Worm (Caenorhabditis elegans) whole organism, dauer: ENCODE results near the gene F56C4.2.

Experiments
- unc-62 ChIP-seq: sonication (generic microtip); optimal IDR thresholded peaks from 2 replicates; lab custom pipeline; 2017; ENCODE audit warnings: missing biosample characterization, missing genetic modification reagents, missing genetic modification characterization

Gene F56C4.2

DNA sequence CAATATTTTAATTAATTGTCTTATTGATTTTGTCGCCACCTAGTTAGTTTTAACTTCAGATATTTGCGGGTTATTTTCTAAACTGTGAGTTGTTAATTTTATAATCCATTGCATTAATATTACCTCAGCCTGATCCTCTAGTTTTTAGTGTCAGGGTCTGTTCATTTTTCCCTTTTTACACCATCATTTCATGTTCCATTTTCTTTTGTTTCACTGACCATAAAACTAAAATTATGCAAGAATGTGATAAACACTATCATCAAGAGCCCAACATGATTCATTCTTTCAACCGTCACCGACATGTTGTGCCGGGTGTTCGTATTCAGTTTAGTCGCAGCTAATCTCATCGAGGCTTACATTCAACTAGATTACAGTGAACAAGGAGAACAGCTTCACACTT lies at the start of gene F56C4.2:
F56C4.2 (plus strand) TSS at position 301 of the 400 bp plus-strand sequence.
- TF ChIP-seq unc-62, result no peak

DNA sequence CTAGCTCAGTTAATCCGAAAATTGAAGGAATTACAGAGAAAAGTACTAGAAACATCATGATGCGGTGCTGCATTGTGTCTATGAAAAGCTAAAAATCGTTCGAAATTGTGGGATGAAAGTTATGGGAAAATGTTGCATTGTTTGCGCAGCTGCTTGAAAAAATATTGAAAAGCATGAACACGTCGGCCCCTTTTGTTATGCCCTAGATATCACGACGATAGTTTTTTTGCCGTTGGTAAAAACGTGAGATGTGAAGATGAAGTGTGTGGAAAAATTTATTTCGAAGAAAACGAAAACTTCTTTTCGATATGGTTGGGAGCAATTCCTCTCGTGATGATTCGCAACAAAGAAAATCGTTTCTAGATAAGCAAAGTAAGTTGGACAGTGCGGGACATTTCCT lies 48.4 kb upstream of the F56C4.2 start, which contains the start of the genes C43F9.5 and nkb-2:
C43F9.5 (minus strand) TSS at position 101 of the 400 bp plus-strand sequence.
nkb-2 (plus strand) TSS at position 277 of the 400 bp plus-strand sequence.
- no peak for TF ChIP-seq unc-62

DNA sequence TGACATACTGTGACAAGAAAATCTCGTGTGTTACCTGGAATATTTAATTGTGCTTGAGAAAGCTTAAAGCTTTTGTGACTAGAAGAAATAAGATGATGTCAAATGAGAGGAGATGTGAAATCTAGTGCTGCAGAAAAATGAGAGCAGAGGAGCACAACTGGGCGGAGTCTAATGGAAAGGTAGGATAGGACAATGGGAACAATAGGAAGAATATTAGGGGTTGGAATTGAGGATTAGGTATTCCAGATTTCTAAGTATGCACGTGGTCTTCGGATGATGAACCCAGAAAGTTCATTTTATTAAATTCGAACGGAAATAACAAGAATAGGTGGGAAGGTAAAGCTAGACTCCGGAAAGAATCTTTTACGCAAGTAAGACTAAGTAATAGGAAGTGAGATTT lies 45.5 kb upstream of the F56C4.2 start, which contains the start of gene C43F9.7:
C43F9.7 (minus strand) TSS at position 101 of the 400 bp plus-strand sequence.
- TF ChIP-seq unc-62, result no peak

DNA sequence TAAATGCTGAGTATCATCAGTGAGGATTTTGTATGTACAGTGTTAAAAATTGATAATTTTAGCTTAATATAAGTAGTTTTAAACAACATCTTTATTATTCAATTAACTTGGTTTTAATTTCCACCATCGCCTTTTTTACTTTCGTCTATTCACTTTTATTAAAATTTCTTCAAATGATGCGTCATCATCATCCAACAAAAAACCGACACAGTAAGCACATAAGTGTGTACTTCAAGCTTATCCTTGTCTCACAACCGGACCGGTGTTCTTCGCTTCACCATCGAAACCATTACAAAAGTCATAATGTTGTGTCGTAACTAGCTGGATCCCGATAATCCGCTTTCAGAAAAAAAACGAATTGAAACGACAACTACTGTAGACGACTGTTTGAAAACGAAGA lies 42.6 kb upstream of the F56C4.2 start, which contains the start of gene C43F9.11:
C43F9.11 (plus strand) TSS at position 301 of the 400 bp plus-strand sequence.
- TF ChIP-seq unc-62, result no peak

- no peak for TF ChIP-seq unc-62
Observed at ce11 chrIV:10599983-10600382, 39.1 kb upstream of the F56C4.2 start, which contains the start of gene R09H10.1. R09H10.1 (plus strand) TSS chrIV:10600283.

DNA sequence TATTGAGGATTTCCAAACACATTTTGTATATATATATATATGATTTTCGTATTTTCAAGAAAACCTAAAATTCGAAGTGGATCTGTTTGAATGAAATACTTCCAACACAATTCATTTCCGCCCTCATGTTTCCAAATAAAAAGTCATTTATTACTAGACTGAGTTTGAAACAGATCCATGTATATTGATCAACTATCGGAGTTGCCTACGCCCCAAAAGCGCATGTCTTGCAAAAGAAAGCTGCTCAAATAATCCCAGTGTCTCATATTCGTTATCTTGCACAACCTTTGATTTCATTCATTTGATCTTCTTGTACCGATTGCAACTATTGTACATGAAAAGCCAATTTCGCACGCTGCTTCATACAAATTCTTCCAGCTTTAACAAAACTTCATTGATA lies 36.4 kb upstream of the F56C4.2 start, which contains the start of gene R09H10.2:
R09H10.2 (plus strand) TSS at position 301 of the 400 bp plus-strand sequence.
- TF ChIP-seq unc-62, result no peak

ce11 chrIV:10606575-10607080 lies 32.4 kb upstream of the F56C4.2 start, which contains the start of gene R09H10.3:
R09H10.3 (plus strand) TSS chrIV:10607030.
- TF ChIP-seq unc-62, result no peak

ce11 chrIV:10608275-10608674 lies 30.8 kb upstream of the F56C4.2 start, which contains the start of gene R09H10.6:
R09H10.6 (plus strand) TSS chrIV:10608575.
- no peak for TF ChIP-seq unc-62

ce11 chrIV:10609920-10610319 lies 29.2 kb upstream of the F56C4.2 start:
- TF ChIP-seq unc-62, result no peak

- no peak for TF ChIP-seq unc-62
Observed at ce11 chrIV:10612281-10612680, 26.8 kb upstream of the F56C4.2 start.

- TF ChIP-seq unc-62, result no peak
Observed at ce11 chrIV:10614918-10615477, 24.1 kb upstream of the F56C4.2 start, which contains the start of gene ptr-14. ptr-14 (plus strand) TSS chrIV:10615427.

DNA sequence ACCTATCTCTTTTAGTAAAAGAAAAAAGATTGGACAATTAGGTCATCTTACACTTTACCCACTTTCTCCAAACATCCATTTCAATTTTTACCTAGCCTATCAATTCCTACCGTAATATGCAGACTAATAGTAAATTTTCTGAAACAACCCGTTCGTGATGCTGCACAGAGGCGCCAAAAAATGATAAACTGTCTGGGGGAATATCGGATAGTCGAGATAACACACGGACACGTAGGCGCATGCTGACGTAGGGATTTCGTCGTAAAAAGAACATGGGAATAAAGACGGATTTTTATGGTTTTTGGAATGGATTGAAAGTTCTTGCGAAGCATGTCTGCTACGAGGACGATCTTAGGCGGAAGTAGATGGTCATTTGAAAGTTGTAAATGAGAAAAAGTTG lies 22.7 kb upstream of the F56C4.2 start:
- TF ChIP-seq unc-62, result no peak

ce11 chrIV:10617099-10617498 lies 22.0 kb upstream of the F56C4.2 start:
- no peak for TF ChIP-seq unc-62

DNA sequence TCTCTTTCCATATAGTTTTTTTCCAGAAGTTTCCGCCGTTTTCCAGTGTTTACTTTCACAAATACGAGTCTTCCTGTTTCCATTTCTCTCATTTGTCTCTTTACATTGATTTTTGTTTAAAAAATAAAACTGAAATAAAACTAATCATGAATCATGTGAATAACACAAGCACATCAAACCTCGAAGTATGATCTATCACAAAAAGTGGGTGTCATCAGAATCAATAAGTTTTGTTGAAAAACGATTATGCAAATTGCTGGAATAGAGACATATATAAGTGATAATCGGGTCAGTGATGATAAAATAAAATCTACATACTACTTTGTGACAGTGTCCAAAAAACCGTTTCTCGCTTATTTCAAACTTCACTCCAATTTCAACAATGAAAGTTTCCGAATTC lies 18.3 kb upstream of the F56C4.2 start, which contains the start of gene R09H10.7:
R09H10.7 (plus strand) TSS at position 301 of the 400 bp plus-strand sequence.
- no peak for TF ChIP-seq unc-62

ce11 chrIV:10628724-10629123 lies 10.4 kb upstream of the F56C4.2 start, which contains the start of gene R09H10.5:
R09H10.5 (minus strand) TSS chrIV:10628829.
- TF ChIP-seq unc-62, result no peak

- TF ChIP-seq unc-62, result no peak
Observed at ce11 chrIV:10630953-10631554, 8.0 kb upstream of the F56C4.2 start, which contains the start of gene F56C4.4. F56C4.4 (minus strand) TSS chrIV:10631267.

DNA sequence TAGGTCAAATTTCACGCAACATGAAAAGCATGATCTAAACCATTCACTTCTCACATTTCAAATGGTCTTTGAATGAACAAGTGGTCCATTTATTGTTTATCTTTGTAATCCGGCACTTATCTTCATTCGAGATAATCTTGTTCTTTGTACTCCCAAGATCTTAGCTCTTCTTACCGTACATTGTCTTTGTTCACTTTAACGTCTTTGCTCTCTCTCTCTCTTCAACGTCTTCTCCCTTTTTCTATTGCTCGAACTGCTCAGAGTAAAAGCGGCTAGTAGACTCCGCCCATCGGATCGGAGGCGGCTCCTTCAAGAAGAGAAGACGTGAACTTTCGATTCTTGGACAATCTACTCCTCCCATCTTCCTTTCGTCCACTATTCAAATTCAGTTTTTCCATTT lies 2.4 kb upstream of the F56C4.2 start, which contains the start of gene F56C4.1:
F56C4.1 (plus strand) TSS at position 301 of the 400 bp plus-strand sequence.
- no peak for TF ChIP-seq unc-62
